Worm (Caenorhabditis elegans) whole organism, midembryonic: ENCODE measurements around the gene srlf-24.

ENCODE experiments used
- T22C8.4 ChIP-seq: fragments of 200-800 bp; sonication (Bioruptor generic); IDR thresholded peaks from 2 replicates; pipeline ENCODE4 v1.3.6; 2022; ENCODE audit warnings: missing genetic modification characterization, missing compliant biosample characterization
- cog-1 ChIP-seq: sonication (generic microtip); optimal IDR thresholded peaks from 2 replicates; lab custom pipeline; 2016; ENCODE audit warnings: missing genetic modification characterization, missing compliant biosample characterization
- flt-1 ChIP-seq: fragments of 200-800 bp; sonication (Bioruptor generic); IDR thresholded peaks from 2 replicates; pipeline ENCODE4 v1.3.6; 2022; ENCODE audit warnings: missing genetic modification characterization, missing compliant biosample characterization
- klf-2 ChIP-seq: fragments of 200-800 bp; sonication (Bioruptor generic); conservative IDR thresholded peaks from 2 replicates; pipeline ENCODE4 v1.3.6; 2022; ENCODE audit warnings: missing genetic modification reagents, missing genetic modification characterization, missing compliant biosample characterization
- med-1 ChIP-seq: sonication (generic microtip); optimal IDR thresholded peaks from 2 replicates; lab custom pipeline; 2017; ENCODE audit warnings: missing genetic modification characterization, mild to moderate bottlenecking, missing compliant biosample characterization, antibody characterized with exemption, missing genetic modification reagents; ENCODE audit not compliant: insufficient read depth
- ref-1 ChIP-seq: fragments of 200-800 bp; sonication (Bioruptor generic); conservative IDR thresholded peaks from 2 replicates; pipeline ENCODE4 v1.3.6; 2022; ENCODE audit warnings: missing genetic modification reagents, missing genetic modification characterization, missing compliant biosample characterization
- tab-1 ChIP-seq: fragments of 200-800 bp; sonication (Bioruptor generic); IDR thresholded peaks from 2 replicates; pipeline ENCODE4 v1.3.6; 2022; ENCODE audit warnings: missing genetic modification characterization, missing compliant biosample characterization
- ztf-23 ChIP-seq: fragments of 200-800 bp; sonication (Bioruptor generic); IDR thresholded peaks from 2 replicates; pipeline ENCODE4 v1.3.6; 2022; ENCODE audit warnings: missing genetic modification reagents, missing genetic modification characterization, missing compliant biosample characterization
- ztf-29 ChIP-seq: fragments of 200-800 bp; sonication (Bioruptor generic); IDR thresholded peaks from 2 replicates; pipeline ENCODE4 v1.3.6; 2022; ENCODE audit warnings: missing genetic modification reagents, missing genetic modification characterization, missing compliant biosample characterization

srlf-24 gene

DNA sequence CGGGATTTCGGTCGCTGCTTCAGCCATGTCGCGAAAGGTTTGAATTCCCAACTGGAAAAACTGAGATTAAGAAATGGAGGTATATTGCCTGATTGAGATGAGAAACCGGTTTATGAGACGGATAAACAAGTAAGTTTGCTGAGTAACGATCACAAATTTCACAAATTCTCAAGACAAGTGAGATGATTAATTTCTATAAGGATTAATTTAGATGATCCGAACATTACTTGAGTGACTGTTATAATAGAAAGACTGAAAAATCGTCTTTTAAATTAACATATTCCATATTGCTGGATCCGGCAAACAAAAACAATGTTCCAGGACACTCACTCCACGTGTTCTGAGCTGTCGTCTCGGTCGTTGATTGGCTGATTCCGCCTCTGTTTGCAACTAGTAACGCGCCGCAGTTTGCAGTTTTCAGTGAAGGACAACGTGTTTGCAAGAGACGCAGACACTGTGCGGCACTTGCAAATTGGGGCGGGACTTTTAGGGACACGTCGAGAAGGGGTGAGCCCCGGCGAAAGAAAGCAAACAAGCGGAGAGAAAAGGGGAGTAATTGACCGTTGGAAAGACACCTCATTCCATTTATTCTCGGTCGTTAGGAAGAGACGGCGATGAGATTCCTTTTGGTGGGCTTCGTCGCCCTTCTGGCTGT is 13.3 kb upstream of the srlf-24 start, which contains the start of the genes imp-2 and enpl-1:
TSS of gene imp-2 (minus strand) at position 51 of the 655 bp plus-strand sequence.
TSS of gene enpl-1 (plus strand) at position 462 of the 655 bp plus-strand sequence.
- 0 out of 2 replicates have a peak, but pooled peaks have one; percentile 62 for TF ChIP-seq tab-1 (GFP tag; lab: Robert Waterston, UW)
- TF ChIP-seq med-1 (GFP tag; lab: Kevin White, UChicago), result no peak
- TF ChIP-seq ref-1 (GFP tag; lab: Robert Waterston, UW), result no peak
- peak; percentile 90 for TF ChIP-seq cog-1
- peak; percentile 72; the same call in 1 of the 2 replicates for TF ChIP-seq flt-1
- TF ChIP-seq ztf-29, result peak; percentile 34; the same call in 1 of the 2 replicates
- no peak for TF ChIP-seq T22C8.4 (GFP tag; lab: Robert Waterston, UW)
- peak; percentile 49; the same call in 1 of the 2 replicates for TF ChIP-seq ztf-23 (GFP tag; lab: Robert Waterston, UW)
- TF ChIP-seq klf-2 (GFP tag; lab: Robert Waterston, UW), result 0 out of 2 replicates have a peak, but pooled peaks have one; percentile 26

- no peak for TF ChIP-seq tab-1 (GFP tag; lab: Robert Waterston, UW)
- TF ChIP-seq T22C8.4 (GFP tag; lab: Robert Waterston, UW), result no peak
- no peak for TF ChIP-seq cog-1
- TF ChIP-seq klf-2 (GFP tag; lab: Robert Waterston, UW), result no peak
- no peak for TF ChIP-seq ztf-23 (GFP tag; lab: Robert Waterston, UW)
- TF ChIP-seq flt-1, result no peak
- no peak for TF ChIP-seq ref-1 (GFP tag; lab: Robert Waterston, UW)
- TF ChIP-seq med-1 (GFP tag; lab: Kevin White, UChicago), result no peak
- no peak for TF ChIP-seq ztf-29
Observed at ce11 chrIV:11112641-11113040, 7.0 kb upstream of the srlf-24 start, which contains the start of gene clc-9. Gene clc-9, plus strand, starts transcription at chrIV:11112941.

DNA sequence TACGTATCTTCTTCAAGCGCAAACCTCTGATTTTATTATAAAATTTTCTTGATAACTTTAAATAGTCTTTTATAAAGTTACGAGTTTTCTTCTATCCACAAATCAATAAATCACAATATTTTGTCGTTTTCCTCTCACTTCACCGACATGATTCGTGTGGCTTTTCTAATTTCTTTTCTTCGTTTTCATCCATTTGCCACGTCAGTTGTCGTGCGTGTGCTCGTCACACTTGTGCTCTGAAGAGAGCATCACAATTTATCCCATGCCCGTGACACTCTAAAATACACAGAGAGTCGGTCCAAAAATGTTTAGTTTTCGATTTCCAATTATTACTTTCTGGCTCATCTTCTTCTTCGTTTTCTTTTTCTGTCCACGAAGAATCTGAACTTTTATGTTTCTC is 6.3 kb upstream of the srlf-24 start:
- TF ChIP-seq flt-1, result no peak
- TF ChIP-seq klf-2 (GFP tag; lab: Robert Waterston, UW), result no peak
- no peak for TF ChIP-seq ztf-23 (GFP tag; lab: Robert Waterston, UW)
- no peak for TF ChIP-seq ztf-29
- TF ChIP-seq tab-1 (GFP tag; lab: Robert Waterston, UW), result no peak
- TF ChIP-seq T22C8.4 (GFP tag; lab: Robert Waterston, UW), result no peak
- TF ChIP-seq cog-1, result no peak
- no peak for TF ChIP-seq med-1 (GFP tag; lab: Kevin White, UChicago)
- no peak for TF ChIP-seq ref-1 (GFP tag; lab: Robert Waterston, UW)

DNA sequence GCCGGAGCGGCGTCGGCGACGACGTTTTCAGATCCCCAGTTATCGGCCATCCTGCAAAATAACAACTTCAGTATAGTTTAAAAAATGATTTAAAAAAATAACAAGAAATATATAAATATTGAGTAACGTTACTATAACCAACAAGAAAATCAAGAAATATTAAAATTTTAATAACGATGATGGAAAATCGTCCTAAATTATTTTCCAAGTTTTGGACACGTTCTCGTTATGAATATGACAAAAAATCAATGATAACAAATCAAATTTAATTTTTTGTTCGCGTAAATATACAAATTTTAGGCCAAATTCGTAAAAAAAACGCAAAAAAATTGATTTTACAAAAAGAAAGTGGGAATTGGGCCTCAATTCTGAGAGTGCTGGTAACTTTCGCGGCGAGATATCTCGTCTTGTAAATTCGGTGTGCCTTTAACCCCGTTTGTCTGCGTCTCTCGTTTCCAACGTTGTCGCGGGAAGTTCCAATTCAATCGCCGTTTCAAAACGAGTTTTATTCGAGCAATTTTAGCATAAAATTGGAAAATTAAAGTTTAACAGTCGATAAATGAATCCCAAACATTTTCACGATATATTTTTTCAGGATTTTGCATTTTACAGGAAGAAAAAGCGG is 5.5 kb upstream of the srlf-24 start, which contains the start of gene rps-5:
TSS of gene rps-5 (minus strand) at position 51 of the 625 bp plus-strand sequence.
- TF ChIP-seq flt-1 (no peak), ztf-29 (no peak), med-1 (GFP tag; lab: Kevin White, UChicago) (no peak), tab-1 (GFP tag; lab: Robert Waterston, UW) (no peak), T22C8.4 (GFP tag; lab: Robert Waterston, UW) (no peak), cog-1 (no peak), ztf-23 (GFP tag; lab: Robert Waterston, UW) (no peak), klf-2 (GFP tag; lab: Robert Waterston, UW) (no peak), ref-1 (GFP tag; lab: Robert Waterston, UW) (no peak)

DNA sequence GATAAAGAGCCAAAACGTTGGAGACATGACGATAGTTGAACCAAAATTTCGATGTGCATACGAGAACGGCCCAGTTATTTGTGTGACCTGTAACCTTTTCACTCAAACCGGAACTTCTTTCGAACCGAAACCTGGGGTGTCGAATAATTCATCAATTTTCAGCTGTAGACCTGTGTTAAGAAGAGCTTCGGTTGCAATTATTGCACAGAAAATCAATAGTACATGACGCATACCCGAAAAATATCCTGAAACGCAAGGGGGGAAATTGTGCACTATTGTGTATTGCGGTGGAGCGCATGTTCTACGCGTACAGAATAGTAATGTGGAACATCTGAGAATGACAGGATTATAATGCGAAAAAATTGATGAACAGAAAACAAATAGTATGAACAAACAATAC is 4.1 kb upstream of the srlf-24 start, which contains the start of gene pigk-1:
TSS of gene pigk-1 (minus strand) at position 248 of the 400 bp plus-strand sequence.
- TF ChIP-seq tab-1 (GFP tag; lab: Robert Waterston, UW) (no peak), ztf-23 (GFP tag; lab: Robert Waterston, UW) (no peak)

ce11 chrIV:11103501-11103900 is 2.1 kb downstream of the srlf-24 start:
- TF ChIP-seq cog-1, result no peak
- no peak for TF ChIP-seq flt-1
- TF ChIP-seq klf-2 (GFP tag; lab: Robert Waterston, UW), result no peak
- TF ChIP-seq ref-1 (GFP tag; lab: Robert Waterston, UW), result no peak
- TF ChIP-seq tab-1 (GFP tag; lab: Robert Waterston, UW), result no peak

DNA sequence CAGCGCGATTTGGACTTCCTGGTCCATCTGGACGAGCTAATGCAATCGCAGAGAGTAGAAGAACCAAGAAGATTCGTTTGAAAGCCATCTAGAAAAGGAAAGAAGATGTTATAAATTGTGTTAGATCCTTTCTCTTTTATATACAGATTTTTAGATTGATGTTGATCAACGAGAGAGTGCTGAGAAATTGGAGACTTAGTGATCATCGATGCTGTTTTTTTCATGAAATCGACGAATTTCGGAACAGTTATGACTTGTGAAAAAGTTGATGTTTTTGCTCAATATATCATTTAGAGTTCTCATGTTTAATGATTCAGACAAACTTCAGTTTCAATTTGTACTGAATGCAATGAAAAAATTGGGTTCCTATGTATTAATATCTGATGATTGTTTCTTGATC is 3.0 kb downstream of the srlf-24 start, which contains the start of gene srlf-17:
TSS of gene srlf-17 (minus strand) at position 101 of the 400 bp plus-strand sequence.
- TF ChIP-seq klf-2 (GFP tag; lab: Robert Waterston, UW) (no peak), T22C8.4 (GFP tag; lab: Robert Waterston, UW) (no peak), ztf-29 (no peak), flt-1 (no peak), med-1 (GFP tag; lab: Kevin White, UChicago) (no peak), ref-1 (GFP tag; lab: Robert Waterston, UW) (no peak), ztf-23 (GFP tag; lab: Robert Waterston, UW) (no peak), tab-1 (GFP tag; lab: Robert Waterston, UW) (no peak), cog-1 (no peak)

- no peak for TF ChIP-seq klf-2 (GFP tag; lab: Robert Waterston, UW)
- TF ChIP-seq T22C8.4 (GFP tag; lab: Robert Waterston, UW), result no peak
- no peak for TF ChIP-seq flt-1
- TF ChIP-seq ztf-23 (GFP tag; lab: Robert Waterston, UW), result no peak
- no peak for TF ChIP-seq ztf-29
- TF ChIP-seq ref-1 (GFP tag; lab: Robert Waterston, UW), result no peak
- no peak for TF ChIP-seq med-1 (GFP tag; lab: Kevin White, UChicago)
- TF ChIP-seq cog-1, result no peak
Observed at ce11 chrIV:11101383-11101782, 4.2 kb downstream of the srlf-24 start, which contains the start of gene srlf-18. Gene srlf-18, minus strand, starts transcription at chrIV:11101483.

DNA sequence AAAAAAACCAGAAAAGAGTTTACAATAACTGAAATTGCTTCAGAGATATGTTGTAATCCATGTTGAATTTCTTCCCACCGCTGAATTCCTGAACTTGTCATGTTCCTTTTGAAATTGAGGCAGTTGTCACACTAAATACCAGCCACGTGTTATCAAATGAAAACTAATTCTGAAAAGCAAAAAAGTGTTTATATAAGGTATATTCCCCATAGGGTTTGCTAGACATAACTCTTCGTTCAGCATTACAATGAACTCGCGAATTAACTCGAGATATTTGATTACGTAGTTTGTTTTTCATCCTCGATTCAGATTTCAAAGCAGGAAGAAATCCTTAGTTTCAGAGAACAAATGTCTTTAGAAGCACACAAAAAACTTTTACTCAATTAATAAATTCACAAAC is 5.4 kb downstream of the srlf-24 start, which contains the start of gene str-3:
TSS of gene str-3 (minus strand) at position 101 of the 400 bp plus-strand sequence.
- no peak for TF ChIP-seq med-1 (GFP tag; lab: Kevin White, UChicago)
- no peak for TF ChIP-seq flt-1
- no peak for TF ChIP-seq ref-1 (GFP tag; lab: Robert Waterston, UW)
- TF ChIP-seq tab-1 (GFP tag; lab: Robert Waterston, UW), result no peak
- no peak for TF ChIP-seq ztf-29
- no peak for TF ChIP-seq ztf-23 (GFP tag; lab: Robert Waterston, UW)
- TF ChIP-seq T22C8.4 (GFP tag; lab: Robert Waterston, UW), result no peak
